Worm (Caenorhabditis elegans) whole organism, L4 larva: ENCODE measurements around the gene glb-11.

Source experiments
- F44E2.7 ChIP-seq: fragments of 200-800 bp; sonication (Bioruptor generic); IDR thresholded peaks from 2 replicates; pipeline ENCODE4 v2.1.2; 2022; ENCODE audit warnings: missing genetic modification characterization, missing compliant biosample characterization
- ctbp-1 ChIP-seq: fragments of 200-800 bp; sonication (Bioruptor generic); IDR thresholded peaks from 2 replicates; pipeline ENCODE4 v1.3.6; 2022; ENCODE audit warnings: missing genetic modification reagents, missing genetic modification characterization, missing compliant biosample characterization
- mep-1 ChIP-seq: fragments of 150-350 bp; sonication (generic microtip); optimal IDR thresholded peaks from 3 replicates; lab custom pipeline; 2014; ENCODE audit warnings: missing biosample characterization, missing genetic modification characterization
- nhr-11 ChIP-seq: fragments of 150-350 bp; optimal IDR thresholded peaks from 2 replicates; lab custom pipeline; 2014; ENCODE audit warnings: missing biosample characterization, missing genetic modification characterization
- nhr-77 ChIP-seq: fragments of 150-350 bp; optimal IDR thresholded peaks from 2 replicates; lab custom pipeline; 2014; ENCODE audit warnings: missing biosample characterization, missing genetic modification characterization
- pqm-1 ChIP-seq: sonication (generic microtip); optimal IDR thresholded peaks from 2 replicates; lab custom pipeline; 2017; ENCODE audit warnings: missing biosample characterization, missing genetic modification characterization
- snpc-4 ChIP-seq: fragments of 150-350 bp; optimal IDR thresholded peaks from 2 replicates; lab custom pipeline; 2014; ENCODE audit warnings: missing biosample characterization, missing genetic modification characterization
- unc-130 ChIP-seq: sonication (generic microtip); optimal IDR thresholded peaks from 2 replicates; lab custom pipeline; 2016; ENCODE audit warnings: missing genetic modification reagents, missing genetic modification characterization, missing compliant biosample characterization
- zag-1 ChIP-seq: fragments of 150-350 bp; optimal IDR thresholded peaks from 2 replicates; lab custom pipeline; 2014; ENCODE audit warnings: missing biosample characterization, missing genetic modification characterization

DNA sequence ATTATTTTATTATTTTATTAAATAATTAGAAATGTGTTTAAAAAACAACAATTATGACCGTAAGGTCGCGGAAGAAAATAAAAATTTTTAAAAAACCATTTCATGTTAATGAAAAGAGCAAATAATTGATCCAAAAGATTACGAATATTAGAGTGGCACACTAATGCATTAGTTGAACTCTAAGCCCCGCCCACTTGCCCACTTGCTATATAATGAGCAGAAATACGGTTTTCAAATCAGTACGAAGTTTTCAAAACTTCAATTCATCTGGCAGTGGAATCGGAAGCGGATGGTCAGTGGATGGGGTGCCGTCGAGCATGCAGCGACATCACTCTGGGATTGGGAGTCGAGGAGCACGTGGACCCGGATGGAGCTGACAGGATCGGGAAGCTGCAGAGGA lies 4.2 kb downstream of the glb-11 start, which contains the start of gene C36E8.6:
- TF ChIP-seq F44E2.7 (no peak), snpc-4 (tag; lab: Kevin White, UChicago) (no peak), ctbp-1 (no peak), nhr-77 (tag; lab: Kevin White, UChicago) (no peak), nhr-11 (tag; lab: Kevin White, UChicago) (no peak), zag-1 (tag; lab: Kevin White, UChicago) (no peak), unc-130 (GFP tag; lab: Kevin White, UChicago) (no peak), mep-1 (tag; lab: Kevin White, UChicago) (no peak), pqm-1 (no peak)
